Worm (Caenorhabditis elegans) whole organism, L2 larva: ENCODE measurements around the gene F58F12.1.

Experiments used
- F13H6.1 ChIP-seq: sonication (generic microtip); optimal IDR thresholded peaks from 2 replicates; lab custom pipeline; 2016; ENCODE audit warnings: missing genetic modification characterization, missing compliant biosample characterization
- aly-2 ChIP-seq: fragments of 150-350 bp; optimal IDR thresholded peaks from 2 replicates; lab custom pipeline; 2014; ENCODE audit warnings: missing biosample characterization, missing genetic modification characterization
- egl-27 ChIP-seq: sonication (generic microtip); optimal IDR thresholded peaks from 3 replicates; lab custom pipeline; 2017; ENCODE audit warnings: missing biosample characterization, missing genetic modification reagents, missing genetic modification characterization
- fos-1 ChIP-seq: fragments of 150-350 bp; optimal IDR thresholded peaks from 2 replicates; lab custom pipeline; 2014; ENCODE audit warnings: missing biosample characterization, missing genetic modification characterization
- lin-11 ChIP-seq: fragments of 150-350 bp; sonication (generic microtip); optimal IDR thresholded peaks from 2 replicates; lab custom pipeline; 2014; ENCODE audit warnings: missing biosample characterization, missing genetic modification characterization, inconsistent platforms, mixed read lengths
- lin-13 ChIP-seq: fragments of 150-350 bp; optimal IDR thresholded peaks from 2 replicates; lab custom pipeline; 2014; ENCODE audit warnings: missing biosample characterization, missing genetic modification reagents, missing genetic modification characterization
- nhr-12 ChIP-seq: fragments of 150-350 bp; optimal IDR thresholded peaks from 2 replicates; lab custom pipeline; 2014; ENCODE audit warnings: missing biosample characterization, missing genetic modification characterization
- nhr-25 ChIP-seq: fragments of 150-350 bp; sonication (generic microtip); optimal IDR thresholded peaks from 3 replicates; lab custom pipeline; 2014; ENCODE audit warnings: missing biosample characterization, missing genetic modification characterization
- unc-55 ChIP-seq: fragments of 150-350 bp; sonication (generic microtip); optimal IDR thresholded peaks from 3 replicates; lab custom pipeline; 2014; ENCODE audit warnings: missing biosample characterization, missing genetic modification reagents, missing genetic modification characterization

DNA sequence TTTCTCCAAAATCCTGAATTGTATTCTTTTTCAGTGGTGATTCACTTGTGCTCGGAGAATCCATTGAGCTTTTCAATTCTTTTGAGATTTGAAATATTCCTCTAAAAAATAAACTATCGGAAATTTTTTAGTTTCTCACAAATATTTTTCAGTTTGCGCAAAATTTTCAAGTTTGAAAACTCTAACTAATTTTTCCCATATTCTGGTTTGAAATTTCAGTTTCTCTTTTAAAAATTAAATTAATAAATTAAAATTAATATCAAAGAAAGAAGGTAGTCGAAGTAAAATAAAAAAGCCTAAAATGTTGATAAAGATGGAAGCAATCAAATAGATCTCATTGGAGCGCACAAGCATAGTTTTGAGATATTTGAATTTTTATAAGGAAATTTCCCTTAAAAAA, 31.6 kb upstream of the F58F12.1 start, which contains the start of gene C32D5.10:
- TF ChIP-seq nhr-25 (tag; lab: Kevin White, UChicago) (peak; percentile 28), lin-11 (tag; lab: Kevin White, UChicago) (no peak), lin-13 (no peak), F13H6.1 (no peak), nhr-12 (no peak), unc-55 (no peak), fos-1 (tag; lab: Kevin White, UChicago) (no peak), egl-27 (tag; lab: Kevin White, UChicago) (no peak), aly-2 (no peak)
